Worm (Caenorhabditis elegans) whole organism, L2 larva: ENCODE data around the gene ifas-3.

ENCODE experiments used
- crh-2 ChIP-seq: sonication (generic microtip); optimal IDR thresholded peaks from 2 replicates; lab custom pipeline; 2017; ENCODE audit warnings: missing biosample characterization, missing genetic modification characterization
- egl-27 ChIP-seq: sonication (generic microtip); optimal IDR thresholded peaks from 3 replicates; lab custom pipeline; 2017; ENCODE audit warnings: missing biosample characterization, missing genetic modification reagents, missing genetic modification characterization
- elt-1 ChIP-seq: fragments of 150-350 bp; optimal IDR thresholded peaks from 2 replicates; lab custom pipeline; 2014; ENCODE audit warnings: missing biosample characterization, missing genetic modification characterization
- nhr-25 ChIP-seq: fragments of 150-350 bp; sonication (generic microtip); optimal IDR thresholded peaks from 3 replicates; lab custom pipeline; 2014; ENCODE audit warnings: missing biosample characterization, missing genetic modification characterization
- skn-1 ChIP-seq: sonication (generic microtip); optimal IDR thresholded peaks from 2 replicates; lab custom pipeline; 2017; ENCODE audit warnings: missing biosample characterization, missing genetic modification characterization
- ztf-11 ChIP-seq: sonication (generic microtip); optimal IDR thresholded peaks from 2 replicates; lab custom pipeline; 2017; ENCODE audit warnings: missing biosample characterization, missing genetic modification characterization

DNA sequence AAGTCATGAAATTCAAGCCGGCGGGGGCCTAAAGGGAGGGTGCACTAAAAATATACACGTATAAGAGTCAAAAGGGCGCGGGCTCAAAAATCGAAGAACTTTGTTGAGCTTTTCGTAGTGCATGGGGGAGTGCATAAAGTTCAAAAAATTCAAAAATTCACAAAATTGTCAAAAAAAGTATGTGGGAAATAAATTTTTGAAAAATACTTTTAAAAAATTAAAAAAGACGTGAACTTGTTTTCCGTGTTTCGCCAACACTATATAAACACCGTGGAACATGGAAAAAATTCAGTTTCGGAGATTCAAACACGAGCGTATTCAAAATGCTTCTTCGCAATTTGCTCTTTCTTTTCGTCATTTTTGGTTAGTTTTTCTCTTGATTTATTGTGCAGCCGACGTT is 12.1 kb upstream of the ifas-3 start, which contains the start of gene Y105C5B.17:
- TF ChIP-seq elt-1 (tag; lab: Kevin White, UChicago) (no peak), crh-2 (tag; lab: Kevin White, UChicago) (no peak), skn-1 (no peak), nhr-25 (tag; lab: Kevin White, UChicago) (no peak), egl-27 (no peak), ztf-11 (no peak)
